Worm (Caenorhabditis elegans) whole organism, young adult: ENCODE results near the gene wbp-11.

Source experiments
- C06A6.2 ChIP-seq: fragments of 200-800 bp; sonication (Bioruptor generic); conservative IDR thresholded peaks from 2 replicates; pipeline ENCODE4 v1.3.6; 2022; ENCODE audit warnings: missing genetic modification characterization, missing compliant biosample characterization
- F33H1.4 ChIP-seq: fragments of 200-800 bp; sonication (Bioruptor generic); IDR thresholded peaks from 2 replicates; pipeline ENCODE4 v1.3.6; 2022; ENCODE audit warnings: missing genetic modification reagents, missing genetic modification characterization, missing compliant biosample characterization
- F37B4.10 ChIP-seq: fragments of 200-800 bp; sonication (Bioruptor generic); IDR thresholded peaks from 2 replicates; pipeline ENCODE4 v1.3.6; 2022; ENCODE audit warnings: missing genetic modification characterization, missing compliant biosample characterization
- F39B2.1 ChIP-seq: fragments of 200-800 bp; sonication (Bioruptor generic); IDR thresholded peaks from 2 replicates; pipeline ENCODE4 v1.3.6; 2022; ENCODE audit warnings: missing genetic modification reagents, missing genetic modification characterization, missing compliant biosample characterization
- Y53G8AR.9 ChIP-seq: fragments of 200-800 bp; sonication (Bioruptor generic); conservative IDR thresholded peaks from 2 replicates; pipeline ENCODE4 v1.3.6; 2022; ENCODE audit warnings: missing genetic modification reagents, missing genetic modification characterization, missing compliant biosample characterization
- Y56A3A.18 ChIP-seq: fragments of 200-800 bp; sonication (Bioruptor generic); IDR thresholded peaks from 2 replicates; pipeline ENCODE4 v1.3.6; 2022; ENCODE audit warnings: missing genetic modification reagents, missing genetic modification characterization, missing compliant biosample characterization
- Y67H2A.10 ChIP-seq: fragments of 200-800 bp; sonication (Bioruptor generic); conservative IDR thresholded peaks from 2 replicates; pipeline ENCODE4 v1.3.6; 2022; ENCODE audit warnings: missing genetic modification reagents, missing genetic modification characterization, missing compliant biosample characterization
- ceh-58 ChIP-seq: fragments of 200-800 bp; sonication (Bioruptor generic); IDR thresholded peaks from 2 replicates; pipeline ENCODE4 v1.3.6; 2022; ENCODE audit warnings: missing genetic modification characterization, missing compliant biosample characterization
- dox-1 ChIP-seq: fragments of 200-800 bp; sonication (Bioruptor generic); IDR thresholded peaks from 2 replicates; pipeline ENCODE4 v1.3.6; 2022; ENCODE audit warnings: missing genetic modification reagents, missing genetic modification characterization, missing compliant biosample characterization
- dpff-1 ChIP-seq: sonication (generic microtip); optimal IDR thresholded peaks from 2 replicates; lab custom pipeline; 2017; ENCODE audit warnings: mild to moderate bottlenecking, missing genetic modification characterization, missing compliant biosample characterization
- dpl-1 ChIP-seq: fragments of 150-350 bp; optimal IDR thresholded peaks from 2 replicates; lab custom pipeline; 2014; ENCODE audit warnings: missing biosample characterization, missing genetic modification reagents, missing genetic modification characterization
- egrh-3 ChIP-seq: fragments of 200-800 bp; sonication (Bioruptor generic); IDR thresholded peaks from 2 replicates; pipeline ENCODE4 v1.3.6; 2022; ENCODE audit warnings: missing genetic modification reagents, missing genetic modification characterization, missing compliant biosample characterization
- him-1 ChIP-seq: sonication (generic microtip); optimal IDR thresholded peaks from 2 replicates; lab custom pipeline; 2016; ENCODE audit warnings: missing genotype, missing genetic modification reagents, missing genetic modification characterization, missing compliant biosample characterization
- hmg-20 ChIP-seq: fragments of 200-800 bp; sonication (Bioruptor generic); IDR thresholded peaks from 2 replicates; pipeline ENCODE4 v1.3.6; 2022; ENCODE audit warnings: missing genetic modification reagents, missing genetic modification characterization, missing compliant biosample characterization
- let-607 ChIP-seq, 2 experiments: fragments of 200-800 bp in 1 of 2; sonication (Bioruptor generic) in 1 of 2; sonication (generic microtip) in 1 of 2; optimal IDR thresholded peaks; 2 replicates each; lab custom pipeline; 2016 to 2018; ENCODE audit warnings: mild to moderate bottlenecking in 2 of 2, missing compliant biosample characterization in 2 of 2, missing genetic modification characterization in 2 of 2, moderate library complexity in 2 of 2, missing genotype in 1 of 2
- lsy-27 ChIP-seq: sonication (generic microtip); optimal IDR thresholded peaks from 2 replicates; lab custom pipeline; 2017; ENCODE audit warnings: missing genetic modification characterization, mild to moderate bottlenecking, missing compliant biosample characterization, antibody characterized with exemption, missing genotype, borderline replicate concordance; ENCODE audit not compliant: insufficient read depth
- madf-6 ChIP-seq: fragments of 200-800 bp; sonication (Bioruptor generic); IDR thresholded peaks from 2 replicates; pipeline ENCODE4 v1.3.6; 2022; ENCODE audit warnings: missing genetic modification reagents, missing genetic modification characterization, missing compliant biosample characterization
- nhr-80 ChIP-seq: sonication (generic microtip); optimal IDR thresholded peaks from 2 replicates; lab custom pipeline; 2016; ENCODE audit warnings: missing genetic modification characterization, missing compliant biosample characterization
- nhr-90 ChIP-seq: sonication (generic microtip); optimal IDR thresholded peaks from 2 replicates; lab custom pipeline; 2016; ENCODE audit warnings: missing genotype, mild to moderate bottlenecking, missing genetic modification characterization, missing compliant biosample characterization
- rcor-1 ChIP-seq: fragments of 200-800 bp; sonication (Bioruptor generic); IDR thresholded peaks from 2 replicates; pipeline ENCODE4 v1.3.6; 2022; ENCODE audit warnings: missing genetic modification reagents, missing genetic modification characterization, missing compliant biosample characterization
- snpc-1.1 ChIP-seq: sonication (generic microtip); optimal IDR thresholded peaks from 2 replicates; lab custom pipeline; 2017; ENCODE audit warnings: missing genetic modification characterization, mild to moderate bottlenecking, missing compliant biosample characterization, antibody characterized with exemption, moderate library complexity, missing genotype, missing genetic modification reagents; ENCODE audit not compliant: insufficient read depth
- snpc-1.3 ChIP-seq: sonication (generic microtip); optimal IDR thresholded peaks from 2 replicates; lab custom pipeline; 2017; ENCODE audit warnings: missing genetic modification characterization, mild to moderate bottlenecking, missing compliant biosample characterization, antibody characterized with exemption, moderate library complexity, missing genotype, missing genetic modification reagents; ENCODE audit not compliant: insufficient read depth
- snpc-4 ChIP-seq, 5 experiments: fragments of 150-350 bp in 1 of 5; sonication (generic microtip) in 4 of 5; optimal IDR thresholded peaks; 2 replicates each; lab custom pipeline; 2014 to 2018; ENCODE audit warnings: missing genetic modification characterization in 5 of 5, missing biosample characterization in 3 of 5, antibody characterized with exemption in 2 of 5, mild to moderate bottlenecking in 2 of 5, missing compliant biosample characterization in 2 of 5, missing genotype in 2 of 5, moderate library complexity in 2 of 5, missing genetic modification reagents in 1 of 5
- zfh-2 ChIP-seq: fragments of 200-800 bp; sonication (Bioruptor generic); conservative IDR thresholded peaks from 2 replicates; pipeline ENCODE4 v1.3.6; 2022; ENCODE audit warnings: missing genetic modification reagents, missing genetic modification characterization, missing compliant biosample characterization
- ztf-22 ChIP-seq: fragments of 200-800 bp; sonication (Bioruptor generic); optimal IDR thresholded peaks from 2 replicates; lab custom pipeline; 2018; ENCODE audit warnings: mild to moderate bottlenecking, missing genetic modification characterization, moderate library complexity, missing compliant biosample characterization

The wbp-11 gene

DNA sequence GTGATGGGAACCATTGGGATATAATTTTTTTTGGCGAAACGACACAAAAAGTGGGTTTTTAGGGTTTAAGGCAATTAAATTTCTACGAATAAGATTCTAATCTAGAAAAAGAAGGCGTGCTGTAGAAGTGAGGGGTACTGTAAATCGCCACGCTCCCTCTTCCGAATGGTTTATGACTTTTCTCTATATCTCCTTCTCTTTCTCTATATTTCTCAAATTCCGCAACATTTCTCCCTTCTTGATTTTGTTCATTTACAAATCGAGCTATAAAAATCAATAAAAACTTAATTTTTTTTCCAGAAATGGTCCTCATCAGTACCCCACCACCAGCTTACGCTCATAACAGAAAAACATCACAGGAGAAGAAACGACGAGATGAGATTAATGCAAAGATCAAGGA lies 45.4 kb downstream of the wbp-11 start, which contains the start of gene ref-1:
Gene ref-1 (plus strand): TSS at position 301 of the 400 bp plus-strand sequence.
- TF ChIP-seq zfh-2 (GFP tag; lab: Robert Waterston, UW) (no peak), ztf-22 (GFP tag; lab: Kevin White, UChicago) (no peak), F39B2.1 (GFP tag; lab: Robert Waterston, UW) (no peak), ceh-58 (GFP tag; lab: Robert Waterston, UW) (no peak), lsy-27 (no peak), let-607 (tag; optimal IDR thresholded peaks at IDR 0.05; lab: Kevin White, UChicago) (no peak)

DNA sequence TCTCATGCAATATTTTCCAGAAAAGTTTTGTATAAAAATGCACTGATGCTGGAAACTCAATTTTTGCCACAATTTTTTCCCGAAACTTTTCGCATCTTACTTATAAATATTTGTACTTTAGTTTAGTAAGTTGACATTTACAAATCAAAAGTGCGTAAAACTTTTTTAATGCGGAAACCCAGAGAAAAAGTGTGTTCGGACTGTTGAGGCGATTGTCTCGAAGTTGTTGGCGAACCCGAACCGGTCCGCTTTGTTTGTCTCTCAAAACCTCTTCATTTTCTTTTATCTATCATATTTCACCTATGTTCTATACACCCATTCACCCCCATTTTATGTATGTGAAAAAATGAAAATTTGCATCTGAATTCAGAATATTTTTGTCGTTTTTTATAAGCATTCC lies 47.9 kb downstream of the wbp-11 start:
- TF ChIP-seq madf-6 = no peak
- no peak for TF ChIP-seq rcor-1 (GFP tag; lab: Robert Waterston, UW)
- TF ChIP-seq egrh-3 = no peak
- no peak for TF ChIP-seq lsy-27
- no peak for TF ChIP-seq snpc-1.3 (tag; lab: Kevin White, UChicago)
- TF ChIP-seq him-1 (tag; lab: Kevin White, UChicago) = no peak
- no peak for TF ChIP-seq Y56A3A.18 (GFP tag; lab: Robert Waterston, UW)
- no peak for TF ChIP-seq snpc-4 (GFP tag; optimal IDR thresholded peaks at IDR 0.05; lab: Kevin White, UChicago)
- no peak for TF ChIP-seq snpc-4 (tag; optimal IDR thresholded peaks at IDR 0.05; lab: Kevin White, UChicago)

DNA sequence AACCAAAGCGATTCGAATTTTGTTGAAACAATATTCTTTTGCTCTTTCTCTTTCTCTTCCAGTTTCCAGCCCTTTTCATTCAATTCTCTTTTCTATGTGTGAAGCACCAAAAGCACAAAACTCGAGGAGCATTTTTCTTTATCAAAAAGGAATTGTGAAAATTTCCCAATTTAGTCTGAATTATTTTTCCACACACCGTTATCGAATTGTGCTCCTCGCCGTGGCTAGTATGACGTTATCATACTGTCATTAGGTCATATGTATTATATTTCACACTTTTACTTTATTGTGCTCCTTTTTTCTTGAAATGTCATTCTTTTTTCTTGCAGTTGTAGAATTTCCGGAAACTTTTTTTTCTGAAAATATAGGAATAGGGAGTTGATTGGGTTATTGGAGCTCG lies 48.9 kb downstream of the wbp-11 start:
- TF ChIP-seq nhr-90 (tag; lab: Kevin White, UChicago) (no peak), snpc-1.1 (no peak), Y53G8AR.9 (GFP tag; lab: Robert Waterston, UW) (no peak), F37B4.10 (GFP tag; lab: Robert Waterston, UW) (no peak), dox-1 (GFP tag; lab: Robert Waterston, UW) (peak; percentile 37; the same call in 1 of the 2 replicates), dpl-1 (GFP tag; lab: Kevin White, UChicago) (no peak), Y67H2A.10 (no peak), F33H1.4 (GFP tag; lab: Robert Waterston, UW) (no peak), dpff-1 (no peak), nhr-80 (tag; lab: Kevin White, UChicago) (peak; percentile 86)

DNA sequence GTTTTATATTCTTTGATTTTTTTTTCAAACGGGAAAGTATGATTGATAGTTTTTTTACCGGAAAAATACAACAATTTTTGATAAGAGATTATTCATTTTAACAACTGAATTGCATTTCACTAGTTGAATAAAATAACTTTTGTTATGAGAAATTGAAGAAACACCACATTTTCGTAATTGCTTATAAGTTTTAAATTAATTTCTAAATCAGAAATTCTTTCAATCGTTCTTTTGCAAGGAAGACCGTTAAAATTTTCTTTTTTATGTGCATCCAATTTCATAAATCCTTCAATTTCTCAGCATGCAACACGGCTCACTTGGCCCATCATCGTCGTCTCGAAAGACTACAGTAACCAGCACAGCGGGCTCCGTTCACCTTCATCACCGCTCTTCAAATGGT lies 49.9 kb downstream of the wbp-11 start, which contains the start of gene plc-3:
Gene plc-3 (plus strand): TSS at position 301 of the 400 bp plus-strand sequence.
- no peak for TF ChIP-seq C06A6.2 (GFP tag; lab: Robert Waterston, UW)
- no peak for TF ChIP-seq hmg-20 (GFP tag; lab: Robert Waterston, UW)
- no peak for TF ChIP-seq nhr-80 (tag; lab: Kevin White, UChicago)
- TF ChIP-seq, all 124 proteins: peak for 0
